Worm (Caenorhabditis elegans): ENCODE results near the gene twk-25.

Gene twk-25

ce11 chrIV:11479095-11479494 lies 25.4 kb upstream of the twk-25 start, which contains the start of gene catp-8 (continued):
- TF ChIP-seq B0019.2 (GFP tag; conservative IDR thresholded peaks at IDR 0.05): no peak
- TF ChIP-seq attf-6 (GFP tag; IDR thresholded peaks at IDR 0.05): peak; percentile 8; the same call in 1 of the 2 replicates
- TF ChIP-seq F33H1.4 (GFP tag; IDR thresholded peaks at IDR 0.05): peak; percentile 28; the same call in 1 of the 2 replicates
- TF ChIP-seq ekl-4 (GFP tag; IDR thresholded peaks at IDR 0.05): peak; percentile 59; the same call in 1 of the 2 replicates
- TF ChIP-seq efl-1 (GFP tag; optimal IDR thresholded peaks at IDR 0.05): no peak
- no peak for TF ChIP-seq nhr-90 (tag; optimal IDR thresholded peaks at IDR 0.05)
- TF ChIP-seq cebp-2 (GFP tag; IDR thresholded peaks at IDR 0.05): 0 out of 2 replicates have a peak, but pooled peaks have one; percentile 41
- TF ChIP-seq lin-54 (GFP tag; optimal IDR thresholded peaks at IDR 0.05): peak; percentile 24
- TF ChIP-seq madf-6 (GFP tag; IDR thresholded peaks at IDR 0.05): peak; percentile 56
- TF ChIP-seq mxl-1 (tag; optimal IDR thresholded peaks at IDR 0.05): no peak
- TF ChIP-seq let-526 (GFP tag; IDR thresholded peaks at IDR 0.05): no peak
- no peak for TF ChIP-seq B0035.1 (tag; optimal IDR thresholded peaks at IDR 0.05)
- peak; percentile 20 for TF ChIP-seq ama-1 (optimal IDR thresholded peaks at IDR 0.05)
- TF ChIP-seq ama-1 (GFP tag; optimal IDR thresholded peaks at IDR 0.05): peak in 1 of 2 experiments; percentile 71
- peak; percentile 37 for TF ChIP-seq F49E8.2 (tag; optimal IDR thresholded peaks at IDR 0.05; ENCODE audit: insufficient read depth)
- no peak for TF ChIP-seq Y79H2A.3 (GFP tag; conservative IDR thresholded peaks at IDR 0.05)
- no peak for TF ChIP-seq lsy-27 (tag; optimal IDR thresholded peaks at IDR 0.05; ENCODE audit: borderline replicate concordance, insufficient read depth)
- no peak for TF ChIP-seq bed-1 (GFP tag; IDR thresholded peaks at IDR 0.05)
- TF ChIP-seq ccch-3 (GFP tag; optimal IDR thresholded peaks at IDR 0.05): no peak
- TF ChIP-seq let-607 (tag; optimal IDR thresholded peaks at IDR 0.05): peak in 1 of 2 experiments; percentile 14
- TF ChIP-seq rpc-1 (optimal IDR thresholded peaks at IDR 0.05): no peak
- no peak for TF ChIP-seq rpc-1 (tag; optimal IDR thresholded peaks at IDR 0.05)

- TF ChIP-seq egl-44 (GFP tag; IDR thresholded peaks at IDR 0.05): no peak
- TF ChIP-seq ceh-58 (GFP tag; IDR thresholded peaks at IDR 0.05): no peak
- TF ChIP-seq Y95B8A.8 (GFP tag; IDR thresholded peaks at IDR 0.05): no peak
- TF ChIP-seq F22D6.2 (tag; optimal IDR thresholded peaks at IDR 0.05): no peak
- no peak for TF ChIP-seq him-1 (tag; optimal IDR thresholded peaks at IDR 0.05)
- TF ChIP-seq F33H1.4 (GFP tag; IDR thresholded peaks at IDR 0.05): peak; percentile 53
- TF ChIP-seq egl-18 (GFP tag; IDR thresholded peaks at IDR 0.05): no peak
- no peak for TF ChIP-seq lsy-27 (tag; optimal IDR thresholded peaks at IDR 0.05; ENCODE audit: borderline replicate concordance, insufficient read depth)
- TF ChIP-seq ztf-26 (tag; optimal IDR thresholded peaks at IDR 0.05): no peak
- no peak for TF ChIP-seq ets-4 (GFP tag; optimal IDR thresholded peaks at IDR 0.05)
- TF ChIP-seq ekl-4 (GFP tag; IDR thresholded peaks at IDR 0.05): 0 out of 2 replicates have a peak, but pooled peaks have one; percentile 34
- TF ChIP-seq cebp-1 (GFP tag; IDR thresholded peaks at IDR 0.05): peak; percentile 32; the same call in 1 of the 2 replicates
- TF ChIP-seq cebp-1 (tag; optimal IDR thresholded peaks at IDR 0.05): peak; percentile 79
- no peak for TF ChIP-seq ztf-18 (tag; optimal IDR thresholded peaks at IDR 0.05)
- no peak for TF ChIP-seq fkh-3 (tag; optimal IDR thresholded peaks at IDR 0.05)
- TF ChIP-seq nfya-2 (GFP tag; IDR thresholded peaks at IDR 0.05): no peak
- TF ChIP-seq ztf-22 (GFP tag; optimal IDR thresholded peaks at IDR 0.05): no peak
- no peak for TF ChIP-seq K12H6.12 (tag; optimal IDR thresholded peaks at IDR 0.05)
- no peak for TF ChIP-seq hmg-20 (GFP tag; IDR thresholded peaks at IDR 0.05)
- peak; percentile 37; the same call in 1 of the 2 replicates for TF ChIP-seq hmg-1.2 (GFP tag; IDR thresholded peaks at IDR 0.05)
- TF ChIP-seq atf-7 (tag; optimal IDR thresholded peaks at IDR 0.05): no peak
- no peak for TF ChIP-seq let-526 (GFP tag; IDR thresholded peaks at IDR 0.05)
- TF ChIP-seq lin-40 (tag; optimal IDR thresholded peaks at IDR 0.05): peak; percentile 59
- no peak for TF ChIP-seq F39B2.1 (GFP tag; IDR thresholded peaks at IDR 0.05)
- TF ChIP-seq F23B12.7 (tag; optimal IDR thresholded peaks at IDR 0.05; ENCODE audit: insufficient read depth): peak; percentile 69
- TF ChIP-seq nfya-1 (tag; optimal IDR thresholded peaks at IDR 0.05; ENCODE audit: borderline replicate concordance, insufficient read depth): no peak
- no peak for TF ChIP-seq nhr-90 (tag; optimal IDR thresholded peaks at IDR 0.05)
- no peak for TF ChIP-seq aptf-2 (GFP tag; conservative IDR thresholded peaks at IDR 0.05)
- no peak for TF ChIP-seq snpc-1.1 (tag; optimal IDR thresholded peaks at IDR 0.05; ENCODE audit: insufficient read depth)
Measured at ce11 chrIV:11480027-11480896, 24.3 kb upstream of the twk-25 start, which contains the start of the genes mbf-1 and nse-4. Gene mbf-1 (minus strand): TSS chrIV:11480369. Gene nse-4 (plus strand): TSS chrIV:11480846.

Data from whole organism, young adult.